Fruit fly (Drosophila melanogaster) whole organism, embryonic: ENCODE results near the gene nonC.

Experiments
- Asciz ChIP-seq: fragments of 200-800 bp; sonication (Bioruptor generic); optimal IDR thresholded peaks from 2 replicates; lab custom pipeline; 2017; ENCODE audit warnings: missing biosample characterization, mild to moderate bottlenecking, missing genetic modification characterization, missing genetic modification reagents
- Awh ChIP-seq: fragments of 200-800 bp; sonication (Bioruptor generic); IDR thresholded peaks from 2 replicates; pipeline ENCODE4, ENCODE4 v1.3.6; 2022; ENCODE audit warnings: missing biosample characterization, missing genetic modification characterization
- CG10462 ChIP-seq: fragments of 200-800 bp; sonication (Bioruptor generic); optimal IDR thresholded peaks from 2 replicates; lab custom pipeline; 2016; ENCODE audit warnings: missing biosample characterization, missing genetic modification characterization
- CG1233 ChIP-seq: fragments of 200-800 bp; sonication (Bioruptor generic); optimal IDR thresholded peaks from 4 replicates; lab custom pipeline; 2018; ENCODE audit warnings: missing biosample characterization, mild to moderate bottlenecking, missing genetic modification characterization
- CG13287 ChIP-seq: fragments of 200-800 bp; sonication (Bioruptor generic); IDR thresholded peaks from 2 replicates; pipeline ENCODE4 v1.3.6; 2022; ENCODE audit warnings: missing biosample characterization, missing genetic modification characterization; ENCODE audit not compliant: partially characterized antibody
- CG1603 ChIP-seq: fragments of 200-800 bp; sonication (Bioruptor generic); optimal IDR thresholded peaks from 2 replicates; lab custom pipeline; 2019; ENCODE audit warnings: missing biosample characterization, mild to moderate bottlenecking, missing genetic modification characterization, moderate library complexity
- CG16813 ChIP-seq: fragments of 200-800 bp; sonication (Bioruptor generic); IDR thresholded peaks from 3 replicates; pipeline ENCODE4 v1.3.6; 2022; ENCODE audit warnings: missing biosample characterization, missing genetic modification characterization; ENCODE audit not compliant: partially characterized antibody
- CG16863 ChIP-seq: fragments of 200-800 bp; sonication (Bioruptor generic); optimal IDR thresholded peaks from 3 replicates; lab custom pipeline; 2016; ENCODE audit warnings: missing biosample characterization, missing genetic modification characterization
- CG17328 ChIP-seq: fragments of 200-800 bp; sonication (Bioruptor generic); IDR thresholded peaks from 2 replicates; pipeline ENCODE4 v1.3.6; 2022; ENCODE audit warnings: missing biosample characterization, missing genetic modification characterization
- CG18599 ChIP-seq: fragments of 200-800 bp; sonication (Bioruptor generic); optimal IDR thresholded peaks from 3 replicates; lab custom pipeline; 2017; ENCODE audit warnings: missing biosample characterization, missing genetic modification characterization, mild to moderate bottlenecking, moderate library complexity, missing genetic modification reagents
- CG18764 ChIP-seq: fragments of 200-800 bp; sonication (Bioruptor generic); optimal IDR thresholded peaks from 3 replicates; lab custom pipeline; 2016; ENCODE audit warnings: missing biosample characterization, missing genetic modification characterization
- CG2889 ChIP-seq: fragments of 200-800 bp; sonication (Bioruptor generic); IDR thresholded peaks from 3 replicates; pipeline ENCODE4 v1.3.6; 2022; ENCODE audit warnings: missing biosample characterization, missing genetic modification characterization
- CG32532 ChIP-seq: fragments of 200-800 bp; sonication (Bioruptor generic); IDR thresholded peaks from 2 replicates; pipeline ENCODE4 v1.3.6; 2022; ENCODE audit warnings: missing biosample characterization, missing genetic modification characterization
- CG32772 ChIP-seq: fragments of 200-800 bp; sonication (Bioruptor generic); IDR thresholded peaks from 2 replicates; pipeline ENCODE4 v1.3.6; 2022; ENCODE audit warnings: missing biosample characterization, missing genetic modification characterization
- CG7372 ChIP-seq: fragments of 200-800 bp; sonication (Bioruptor generic); IDR thresholded peaks from 2 replicates; pipeline ENCODE4 v1.3.6; 2022; ENCODE audit warnings: missing biosample characterization, missing genetic modification characterization
- CG7556 ChIP-seq: fragments of 200-800 bp; sonication (Bioruptor generic); optimal IDR thresholded peaks from 2 replicates; lab custom pipeline; 2017; ENCODE audit warnings: missing biosample characterization, mild to moderate bottlenecking, missing genetic modification characterization
- CG7786 ChIP-seq: fragments of 200-800 bp; sonication (Bioruptor generic); optimal IDR thresholded peaks from 2 replicates; lab custom pipeline; 2016; ENCODE audit warnings: missing biosample characterization, missing genetic modification characterization
- CG8944 ChIP-seq: fragments of 200-800 bp; sonication (Bioruptor generic); optimal IDR thresholded peaks from 3 replicates; lab custom pipeline; 2016; ENCODE audit warnings: missing biosample characterization, missing genetic modification characterization
- CG9932 ChIP-seq: fragments of 200-800 bp; sonication (Bioruptor generic); IDR thresholded peaks from 2 replicates; pipeline ENCODE4 v1.3.6; 2022; ENCODE audit warnings: missing biosample characterization, missing genetic modification characterization
- CrebB ChIP-seq: fragments of 200-800 bp; sonication (Bioruptor generic); optimal IDR thresholded peaks from 3 replicates; lab custom pipeline; 2018; ENCODE audit warnings: missing biosample characterization, mild to moderate bottlenecking, missing genetic modification characterization
- D19B ChIP-seq: fragments of 200-800 bp; sonication (Bioruptor generic); optimal IDR thresholded peaks from 2 replicates; lab custom pipeline; 2017; ENCODE audit warnings: missing biosample characterization, mild to moderate bottlenecking, missing genetic modification characterization
- Gug ChIP-seq: fragments of 200-800 bp; sonication (Bioruptor generic); IDR thresholded peaks from 4 replicates; pipeline ENCODE4 v1.3.6; 2022; ENCODE audit warnings: missing biosample characterization, missing genetic modification characterization
- Hmx ChIP-seq: fragments of 200-800 bp; sonication (Bioruptor generic); optimal IDR thresholded peaks from 2 replicates; lab custom pipeline; 2016; ENCODE audit warnings: missing biosample characterization, missing genetic modification characterization
- NfI ChIP-seq: fragments of 200-800 bp; sonication (Bioruptor generic); optimal IDR thresholded peaks from 3 replicates; lab custom pipeline; 2018; ENCODE audit warnings: missing biosample characterization, mild to moderate bottlenecking, missing genetic modification characterization, moderate library complexity
- Ptx1 ChIP-seq: fragments of 200-800 bp; sonication (Bioruptor generic); IDR thresholded peaks from 2 replicates; pipeline ENCODE4 v1.3.6; 2022; ENCODE audit warnings: missing biosample characterization, missing genetic modification characterization
- Sin3A ChIP-seq: fragments of >200 bp; optimal IDR thresholded peaks from 2 replicates; lab custom pipeline; 2018
- Sox100B ChIP-seq: fragments of 200-800 bp; sonication (Bioruptor generic); optimal IDR thresholded peaks from 3 replicates; lab custom pipeline; 2018; ENCODE audit warnings: missing biosample characterization, mild to moderate bottlenecking, missing genetic modification characterization
- Tbp ChIP-seq: fragments of >200 bp; optimal IDR thresholded peaks from 2 replicates; lab custom pipeline; 2018; ENCODE audit warnings: missing biosample characterization, missing genetic modification characterization
- Xbp1 ChIP-seq: fragments of 200-800 bp; sonication (Bioruptor generic); optimal IDR thresholded peaks from 3 replicates; lab custom pipeline; 2016; ENCODE audit warnings: missing biosample characterization, mild to moderate bottlenecking, missing genetic modification characterization
- ara ChIP-seq: fragments of 200-800 bp; sonication (Bioruptor generic); IDR thresholded peaks from 2 replicates; pipeline ENCODE4 v1.3.6; 2022; ENCODE audit warnings: missing biosample characterization, missing genetic modification characterization
- btn ChIP-seq: fragments of 200-800 bp; sonication (Bioruptor generic); optimal IDR thresholded peaks from 2 replicates; lab custom pipeline; 2016; ENCODE audit warnings: missing biosample characterization, missing genetic modification characterization
- chn ChIP-seq: fragments of 200-800 bp; sonication (Bioruptor generic); optimal IDR thresholded peaks from 2 replicates; lab custom pipeline; 2016; ENCODE audit warnings: missing biosample characterization, missing genetic modification characterization
- dimm ChIP-seq: fragments of 200-800 bp; sonication (Bioruptor generic); IDR thresholded peaks from 2 replicates; pipeline ENCODE4 v1.3.6; 2022; ENCODE audit warnings: missing biosample characterization, missing genetic modification characterization
- her ChIP-seq: fragments of 200-800 bp; sonication (Bioruptor generic); optimal IDR thresholded peaks from 2 replicates; lab custom pipeline; 2016; ENCODE audit warnings: missing biosample characterization, missing genetic modification characterization
- ken ChIP-seq: fragments of 200-800 bp; sonication (Bioruptor generic); IDR thresholded peaks from 3 replicates; pipeline ENCODE4 v1.3.6; 2022; ENCODE audit warnings: missing biosample characterization, missing genetic modification characterization
- kni ChIP-seq: fragments of 200-800 bp; sonication (Bioruptor generic); optimal IDR thresholded peaks from 3 replicates; lab custom pipeline; 2017; ENCODE audit warnings: mild to moderate bottlenecking, missing biosample characterization, missing genetic modification reagents, missing genetic modification characterization
- knrl ChIP-seq: fragments of 200-800 bp; sonication (Bioruptor generic); IDR thresholded peaks from 3 replicates; pipeline ENCODE4 v1.3.6; 2022; ENCODE audit warnings: missing biosample characterization, missing genetic modification characterization; ENCODE audit not compliant: partially characterized antibody
- lilli ChIP-seq: fragments of 200-800 bp; sonication (Bioruptor generic); optimal IDR thresholded peaks from 3 replicates; lab custom pipeline; 2016; ENCODE audit warnings: missing biosample characterization, missing genetic modification characterization
- mirr ChIP-seq: fragments of 200-800 bp; sonication (Bioruptor generic); optimal IDR thresholded peaks from 3 replicates; lab custom pipeline; 2018; ENCODE audit warnings: missing biosample characterization, mild to moderate bottlenecking, missing genetic modification characterization
- nerfin-1 ChIP-seq: fragments of 200-800 bp; sonication (Bioruptor generic); optimal IDR thresholded peaks from 3 replicates; lab custom pipeline; 2019; ENCODE audit warnings: missing biosample characterization, mild to moderate bottlenecking, missing genetic modification characterization, moderate library complexity
- org-1 ChIP-seq: fragments of 200-800 bp; sonication (Bioruptor generic); optimal IDR thresholded peaks from 2 replicates; lab custom pipeline; 2017; ENCODE audit warnings: missing biosample characterization, missing genetic modification characterization
- prd ChIP-seq, 3 experiments: fragments of >200 bp in 2 of 3; fragments of 200-800 bp in 1 of 3; sonication (Bioruptor generic) in 1 of 3; optimal IDR thresholded peaks in 2 of 3; IDR thresholded peaks in 1 of 3; 2 replicates in 2 of 3; 3 replicates in 1 of 3; pipeline versions ENCODE4 v1.3.6 to Lab custom; 2017 to 2022; ENCODE audit warnings: missing biosample characterization in 1 of 3, missing genetic modification characterization in 1 of 3
- pros ChIP-seq: fragments of 200-800 bp; sonication (Bioruptor generic); optimal IDR thresholded peaks from 3 replicates; lab custom pipeline; 2019; ENCODE audit warnings: missing biosample characterization, mild to moderate bottlenecking, missing genetic modification characterization, moderate library complexity
- schlank ChIP-seq: fragments of 200-800 bp; sonication (Bioruptor generic); optimal IDR thresholded peaks from 2 replicates; lab custom pipeline; 2018; ENCODE audit warnings: missing biosample characterization, mild to moderate bottlenecking, missing genetic modification characterization
- scrt ChIP-seq: fragments of 200-800 bp; sonication (Bioruptor generic); optimal IDR thresholded peaks from 2 replicates; lab custom pipeline; 2018; ENCODE audit warnings: missing biosample characterization, mild to moderate bottlenecking, missing genetic modification characterization, moderate library complexity
- slp2 ChIP-seq: fragments of 200-800 bp; sonication (Bioruptor generic); optimal IDR thresholded peaks from 2 replicates; lab custom pipeline; 2016; ENCODE audit warnings: missing biosample characterization, missing genetic modification characterization
- sob ChIP-seq: fragments of 200-800 bp; sonication (Bioruptor generic); IDR thresholded peaks from 2 replicates; pipeline ENCODE4 v1.3.6; 2022; ENCODE audit warnings: missing biosample characterization, missing genetic modification characterization
- sqz ChIP-seq: fragments of 200-800 bp; sonication (Bioruptor generic); optimal IDR thresholded peaks from 3 replicates; lab custom pipeline; 2018; ENCODE audit warnings: missing biosample characterization, mild to moderate bottlenecking, missing genetic modification characterization
- tin ChIP-seq: fragments of 200-800 bp; sonication (Bioruptor generic); optimal IDR thresholded peaks from 3 replicates; lab custom pipeline; 2016; ENCODE audit warnings: missing biosample characterization, missing genetic modification characterization
- zf30C ChIP-seq: fragments of 200-800 bp; sonication (Bioruptor generic); optimal IDR thresholded peaks from 3 replicates; lab custom pipeline; 2018; ENCODE audit warnings: missing biosample characterization, mild to moderate bottlenecking, missing genetic modification characterization

nonC gene

dm6 chrX:6804485-6805295, 19.6 kb upstream of the nonC start (continued):
- TF ChIP-seq CG16863 (GFP tag; lab: Kevin White, UChicago) (peak; percentile 66), dimm (GFP tag; lab: Robert Waterston, UW) (peak; percentile 76), nerfin-1 (tag; lab: Kevin White, UChicago) (peak; percentile 64), D19B (peak; percentile 49), prd (optimal IDR thresholded peaks at IDR 0.05; lab: Kevin White, UChicago) (no peak), prd (GFP tag; IDR thresholded peaks at IDR 0.05; lab: Robert Waterston, UW) (peak; percentile 93), CG7372 (GFP tag; lab: Robert Waterston, UW) (peak; percentile 79), Gug (GFP tag; lab: Robert Waterston, UW) (peak; percentile 90), NfI (peak; percentile 76), CG10462 (GFP tag; lab: Kevin White, UChicago) (peak; percentile 52), CG7556 (GFP tag; lab: Kevin White, UChicago) (peak; percentile 69), CG8944 (peak; percentile 43), schlank (tag; lab: Kevin White, UChicago) (no peak), knrl (GFP tag; lab: Robert Waterston, UW) (no peak), kni (no peak), CG9932 (peak; percentile 89), Hmx (no peak), CG1233 (GFP tag; lab: Kevin White, UChicago) (peak; percentile 46), ara (GFP tag; lab: Robert Waterston, UW) (peak; percentile 87), ken (GFP tag; lab: Robert Waterston, UW) (peak; percentile 93), CG32772 (peak; percentile 91), tin (GFP tag; lab: Kevin White, UChicago) (peak; percentile 64), sqz (GFP tag; lab: Kevin White, UChicago) (no peak), chn (peak; percentile 84), CG16813 (no peak), org-1 (peak; percentile 60), slp2 (peak; percentile 53), Sox100B (GFP tag; lab: Kevin White, UChicago) (no peak), CG13287 (no peak), mirr (GFP tag; lab: Kevin White, UChicago) (no peak), Sin3A (lab: Kevin White, UChicago) (no peak), zf30C (GFP tag; lab: Kevin White, UChicago) (no peak), btn (GFP tag; lab: Kevin White, UChicago) (no peak), her (GFP tag; lab: Kevin White, UChicago) (peak; percentile 59), Xbp1 (peak; percentile 84), Ptx1 (GFP tag; lab: Robert Waterston, UW) (peak; percentile 90), Tbp (GFP tag; lab: Kevin White, UChicago) (no peak), Awh (peak; percentile 92), CG32532 (peak; percentile 88), CG2889 (GFP tag; lab: Robert Waterston, UW) (peak; percentile 81), CG18599 (GFP tag; lab: Kevin White, UChicago) (peak; percentile 91), CG1603 (tag; lab: Kevin White, UChicago) (peak; percentile 91), pros (GFP tag; lab: Kevin White, UChicago) (no peak), lilli (GFP tag; lab: Kevin White, UChicago) (peak; percentile 77), CG17328 (peak; percentile 93), CG7786 (GFP tag; lab: Kevin White, UChicago) (peak; percentile 75), CG18764 (GFP tag; lab: Kevin White, UChicago) (peak; percentile 32), Asciz (GFP tag; lab: Kevin White, UChicago) (peak; percentile 55), CrebB (peak; percentile 21), sob (GFP tag; lab: Robert Waterston, UW) (peak; percentile 87), scrt (GFP tag; lab: Kevin White, UChicago) (peak; percentile 65)
